Worm (Caenorhabditis elegans): ENCODE measurements around the gene ttr-18.

Gene ttr-18

DNA sequence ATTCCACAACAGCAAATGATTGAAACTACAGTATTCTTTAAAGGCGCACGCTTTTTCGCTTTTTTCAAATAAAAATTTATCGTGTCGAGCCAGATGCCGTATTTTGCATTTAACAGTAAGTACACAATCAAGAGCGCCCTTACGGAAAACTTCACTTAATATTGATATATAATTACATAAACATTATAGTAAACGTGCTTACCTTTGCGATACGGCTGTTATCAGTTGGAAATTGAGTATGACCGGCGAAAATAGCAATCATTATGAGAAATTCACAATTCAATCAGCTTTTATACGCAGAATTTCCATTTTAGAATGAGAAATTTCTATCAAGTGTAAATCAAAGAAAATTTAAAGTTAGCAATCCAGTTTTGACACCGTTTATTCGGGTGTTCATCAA lies 13.7 kb upstream of the ttr-18 start, which contains the start of gene B0334.20:
Gene B0334.20 (minus strand): TSS at position 262 of the 400 bp plus-strand sequence.
- TF ChIP-seq nhr-80 (tag; optimal IDR thresholded peaks at IDR 0.05) (peak; percentile 9), aptf-2 (GFP tag; conservative IDR thresholded peaks at IDR 0.05) (no peak), lsl-1 (GFP tag; optimal IDR thresholded peaks at IDR 0.05) (peak; percentile 5)

DNA sequence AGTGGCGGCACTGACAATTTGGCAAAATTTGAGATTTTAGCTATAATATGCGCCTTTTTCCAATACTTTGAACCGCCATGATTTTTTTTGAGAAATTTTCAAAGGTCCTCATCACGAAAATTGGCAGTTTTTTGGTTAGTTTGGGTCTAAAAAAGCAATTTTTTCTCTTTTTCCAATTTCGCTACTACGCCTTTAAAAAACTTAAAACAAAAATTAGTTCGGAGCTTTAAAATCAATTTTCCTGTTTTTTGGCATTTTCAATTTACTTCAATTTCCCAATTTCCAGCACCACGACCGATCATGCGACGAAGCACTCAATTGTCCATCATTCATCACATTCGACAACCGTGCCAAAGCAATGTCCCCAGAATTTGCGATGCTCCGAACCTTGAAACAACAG lies 10.8 kb upstream of the ttr-18 start, which contains the start of gene B0334.5:
Gene B0334.5 (plus strand): TSS at position 301 of the 400 bp plus-strand sequence.
- TF ChIP-seq madf-10 (tag; optimal IDR thresholded peaks at IDR 0.05) (no peak), ztf-25 (GFP tag; IDR thresholded peaks at IDR 0.05) (no peak), attf-6 (GFP tag; IDR thresholded peaks at IDR 0.05) (no peak), athp-1 (tag; optimal IDR thresholded peaks at IDR 0.05) (no peak), bed-2 (GFP tag; IDR thresholded peaks at IDR 0.05) (no peak), ceh-100 (GFP tag; IDR thresholded peaks at IDR 0.05) (no peak), lir-1 (GFP tag; conservative IDR thresholded peaks at IDR 0.05) (no peak), bed-1 (GFP tag; IDR thresholded peaks at IDR 0.05) (no peak), dpl-1 (GFP tag; optimal IDR thresholded peaks at IDR 0.05) (no peak), rpc-1 (optimal IDR thresholded peaks at IDR 0.05) (no peak), rpc-1 (tag; optimal IDR thresholded peaks at IDR 0.05) (no peak), nfya-2 (GFP tag; IDR thresholded peaks at IDR 0.05) (no peak), ztf-22 (GFP tag; optimal IDR thresholded peaks at IDR 0.05) (no peak), C06A6.2 (GFP tag; conservative IDR thresholded peaks at IDR 0.05) (no peak), somi-1 (GFP tag; optimal IDR thresholded peaks at IDR 0.05) (no peak), hlh-12 (tag; optimal IDR thresholded peaks at IDR 0.05) (no peak), hmg-1.2 (GFP tag; IDR thresholded peaks at IDR 0.05) (no peak), rec-8 (tag; optimal IDR thresholded peaks at IDR 0.05) (no peak), xnd-1 (tag; optimal IDR thresholded peaks at IDR 0.05) (no peak)

DNA sequence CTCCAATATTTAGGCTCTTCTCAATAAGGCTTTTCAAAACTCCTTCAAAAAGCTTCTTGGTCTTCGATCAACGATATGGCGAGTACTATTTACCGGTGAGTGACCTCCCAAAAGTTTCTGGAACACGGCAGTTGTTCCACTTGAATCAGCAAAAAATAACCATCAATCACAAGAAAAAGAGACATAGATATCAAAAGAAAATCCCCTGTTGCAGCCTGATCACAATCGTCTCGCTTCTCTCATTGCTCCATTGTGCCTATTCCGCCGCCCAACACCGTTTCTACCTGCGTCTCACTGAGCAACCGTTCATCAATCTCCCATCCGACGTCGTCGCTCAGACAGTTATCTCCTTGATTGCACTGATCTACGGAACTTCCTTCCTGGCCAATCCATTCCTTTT lies 10.2 kb upstream of the ttr-18 start, which contains the start of gene emc-5:
Gene emc-5 (plus strand): TSS at position 14 of the 400 bp plus-strand sequence.
- TF ChIP-seq mes-4 (tag; optimal IDR thresholded peaks at IDR 0.05) (no peak), let-526 (GFP tag; IDR thresholded peaks at IDR 0.05) (no peak), hrde-1 (tag; optimal IDR thresholded peaks at IDR 0.05; ENCODE audit: borderline replicate concordance) (no peak), F39B2.1 (GFP tag; IDR thresholded peaks at IDR 0.05) (no peak), somi-1 (GFP tag; optimal IDR thresholded peaks at IDR 0.05) (peak; percentile 10), lsl-1 (GFP tag; optimal IDR thresholded peaks at IDR 0.05) (no peak), sdz-38 (tag; optimal IDR thresholded peaks at IDR 0.05) (no peak), nhr-179 (tag; optimal IDR thresholded peaks at IDR 0.05) (no peak), dpff-1 (tag; optimal IDR thresholded peaks at IDR 0.05) (no peak), madf-10 (tag; optimal IDR thresholded peaks at IDR 0.05) (no peak), F57C9.4 (tag; optimal IDR thresholded peaks at IDR 0.05) (no peak), dox-1 (GFP tag; IDR thresholded peaks at IDR 0.05) (0 out of 2 replicates have a peak, but pooled peaks have one; percentile 5), snpc-1.1 (tag; optimal IDR thresholded peaks at IDR 0.05; ENCODE audit: insufficient read depth) (no peak), repo-1 (tag; optimal IDR thresholded peaks at IDR 0.05) (peak; percentile 9), akir-1 (GFP tag; optimal IDR thresholded peaks at IDR 0.05) (no peak), egl-44 (GFP tag; IDR thresholded peaks at IDR 0.05) (no peak), T07F8.4 (tag; optimal IDR thresholded peaks at IDR 0.05) (no peak), ceh-58 (GFP tag; IDR thresholded peaks at IDR 0.05) (no peak), F10E7.11 (tag; optimal IDR thresholded peaks at IDR 0.05) (no peak), snpc-3.4 (tag; optimal IDR thresholded peaks at IDR 0.05) (no peak), K12H6.12 (tag; optimal IDR thresholded peaks at IDR 0.05) (no peak), cebp-2 (GFP tag; IDR thresholded peaks at IDR 0.05) (no peak), egrh-3 (GFP tag; IDR thresholded peaks at IDR 0.05) (no peak), athp-1 (tag; optimal IDR thresholded peaks at IDR 0.05) (no peak), aptf-3 (GFP tag; IDR thresholded peaks at IDR 0.05) (no peak), ets-4 (GFP tag; optimal IDR thresholded peaks at IDR 0.05) (no peak), mel-28 (tag; optimal IDR thresholded peaks at IDR 0.05; ENCODE audit: borderline replicate concordance) (no peak), nfya-1 (tag; optimal IDR thresholded peaks at IDR 0.05; ENCODE audit: borderline replicate concordance, insufficient read depth) (no peak), bed-2 (GFP tag; IDR thresholded peaks at IDR 0.05) (no peak), madf-6 (GFP tag; IDR thresholded peaks at IDR 0.05) (peak; percentile 36; the same call in 1 of the 2 replicates)

Measured in whole organism, young adult.